Fruit fly (Drosophila melanogaster) whole organism: ENCODE measurements around the gene CG15930.

Source experiments
- CG8478 ChIP-seq: fragments of >200 bp; optimal IDR thresholded peaks from 2 replicates; lab custom pipeline; 2018; ENCODE audit warnings: inconsistent platforms
- Dll ChIP-seq: fragments of >200 bp; optimal IDR thresholded peaks from 2 replicates; lab custom pipeline; 2017
- EcR ChIP-seq, 2 experiments: fragments of >200 bp; optimal IDR thresholded peaks; 2 replicates each; lab custom pipeline; 2017; ENCODE audit warnings: missing biosample characterization in 2 of 2, missing genetic modification characterization in 2 of 2, missing genetic modification reagents in 2 of 2
- pan ChIP-seq: fragments of >200 bp; optimal IDR thresholded peaks from 2 replicates; lab custom pipeline; 2017
- psq ChIP-seq: fragments of >200 bp; optimal IDR thresholded peaks from 2 replicates; lab custom pipeline; 2017
- usp ChIP-seq: fragments of >200 bp; optimal IDR thresholded peaks from 2 replicates; lab custom pipeline; 2017; ENCODE audit warnings: missing biosample characterization, missing genetic modification characterization, mixed read lengths

The CG15930 gene

DNA sequence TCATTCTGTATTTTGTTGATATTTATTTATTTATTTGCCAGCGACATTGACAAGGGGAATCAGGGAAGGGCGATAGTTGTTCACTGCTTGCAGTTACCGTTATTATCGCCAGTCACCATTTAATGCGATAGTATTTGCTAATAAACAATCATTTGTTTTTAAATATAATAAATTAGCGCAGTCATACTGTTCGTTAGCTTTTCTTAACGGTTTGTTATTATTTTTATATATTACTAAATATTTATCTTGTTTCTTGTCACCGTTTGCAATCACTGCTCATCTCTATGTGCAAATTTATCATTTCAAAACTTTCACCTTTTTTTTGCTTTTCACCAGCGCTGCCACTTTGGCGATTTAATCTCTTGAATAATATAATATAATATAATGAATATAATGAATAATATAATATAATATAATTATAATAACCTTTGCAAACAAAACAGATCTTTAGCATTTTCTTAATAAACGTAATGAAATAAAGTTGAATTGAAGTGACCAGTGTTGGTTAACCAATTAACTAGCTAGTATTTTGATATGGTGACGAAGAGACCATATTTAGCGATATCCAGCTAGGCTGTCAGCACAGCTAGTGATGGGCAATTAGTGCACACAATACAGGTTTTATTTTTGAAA lies 12.3 kb upstream of the CG15930 start, which contains the start of the genes CG3309 and XRCC1:
TSS of gene CG3309 (minus strand) at position 82 of the 633 bp plus-strand sequence.
TSS of gene XRCC1 (plus strand) at position 611 of the 633 bp plus-strand sequence.
- TF ChIP-seq Dll (lab: Kevin White, UChicago), result no peak
- no peak for TF ChIP-seq usp (GFP tag; lab: Kevin White, UChicago)
- no peak for TF ChIP-seq EcR (GFP tag; optimal IDR thresholded peaks at IDR 0.05; lab: Kevin White, UChicago)
- no peak for TF ChIP-seq psq (lab: Kevin White, UChicago)
- TF ChIP-seq pan (lab: Kevin White, UChicago), result no peak
- TF ChIP-seq CG8478 (lab: Kevin White, UChicago), result no peak

DNA sequence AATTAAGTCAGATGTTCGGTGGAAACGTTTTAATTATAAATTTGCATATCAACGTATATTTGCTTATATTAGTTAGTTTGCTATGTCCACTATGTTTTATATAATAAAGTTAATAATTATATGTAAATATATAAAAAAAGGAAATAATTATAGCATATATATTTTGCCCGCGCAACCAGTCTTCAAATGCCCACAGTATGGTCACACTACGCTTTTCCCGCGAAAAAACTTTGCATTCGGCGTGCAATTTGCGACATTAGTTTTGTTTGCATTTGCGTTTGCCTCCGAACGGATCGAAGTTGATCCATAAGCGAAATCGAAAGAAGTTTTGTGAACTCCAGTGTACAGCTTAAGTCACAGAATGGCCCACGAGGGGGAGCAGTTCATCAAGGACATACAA lies 6.5 kb upstream of the CG15930 start, which contains the start of gene Mcm3:
TSS of gene Mcm3 (plus strand) at position 220 of the 400 bp plus-strand sequence.
- TF ChIP-seq Dll (lab: Kevin White, UChicago), result no peak
- no peak for TF ChIP-seq pan (lab: Kevin White, UChicago)

DNA sequence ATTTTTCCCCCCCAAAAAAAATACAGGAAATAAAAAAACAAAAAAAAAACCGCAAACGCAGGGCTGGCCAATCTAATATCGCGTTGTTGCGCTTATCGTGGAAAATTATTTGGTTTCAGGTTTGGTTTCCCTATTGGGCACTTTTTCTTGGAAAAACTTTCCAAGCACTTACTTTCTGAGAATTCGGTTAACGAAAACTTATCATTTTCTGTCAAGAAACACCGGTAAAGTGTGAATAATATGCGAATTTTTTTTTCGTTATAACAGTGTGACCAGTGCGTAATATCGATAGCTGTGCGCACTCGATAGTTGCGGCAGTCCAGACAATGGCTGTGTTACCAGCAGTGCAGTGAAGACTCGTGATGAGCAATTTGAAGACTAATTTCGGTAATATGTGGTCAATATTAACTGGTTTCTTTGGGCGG lies 5.4 kb upstream of the CG15930 start, which contains the start of gene Rnp4F:
TSS of gene Rnp4F (minus strand) at position 238 of the 425 bp plus-strand sequence.
- TF ChIP-seq EcR (GFP tag; optimal IDR thresholded peaks at IDR 0.05; lab: Kevin White, UChicago) (no peak), pan (lab: Kevin White, UChicago) (no peak), usp (GFP tag; lab: Kevin White, UChicago) (no peak), psq (lab: Kevin White, UChicago) (no peak), CG8478 (lab: Kevin White, UChicago) (no peak), Dll (lab: Kevin White, UChicago) (no peak)

DNA sequence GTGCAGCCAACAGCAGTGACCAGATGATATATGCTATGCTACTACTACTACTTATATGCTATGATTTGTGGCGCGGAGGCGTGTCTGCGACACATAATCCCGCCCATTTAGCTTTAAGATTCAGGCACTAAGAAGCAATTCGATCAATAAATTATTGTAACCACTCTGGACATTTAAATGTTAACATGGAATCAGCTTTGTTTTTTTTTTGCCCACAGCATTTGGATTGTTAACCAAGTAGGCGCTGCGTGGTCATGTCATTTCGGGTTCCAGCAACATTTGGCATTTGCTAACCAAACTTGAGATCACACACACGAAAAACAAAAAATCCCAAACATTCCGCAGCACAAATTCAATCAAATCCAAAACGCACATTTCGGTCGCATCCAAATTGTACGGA lies 4.1 kb downstream of the CG15930 start, which contains the start of gene CG4198:
TSS of gene CG4198 (plus strand) at position 301 of the 400 bp plus-strand sequence.
- TF ChIP-seq usp (GFP tag; lab: Kevin White, UChicago), result no peak
- no peak for TF ChIP-seq pan (lab: Kevin White, UChicago)
- no peak for TF ChIP-seq psq (lab: Kevin White, UChicago)
- no peak for TF ChIP-seq CG8478 (lab: Kevin White, UChicago)
- no peak for TF ChIP-seq EcR (GFP tag; optimal IDR thresholded peaks at IDR 0.05; lab: Kevin White, UChicago)

DNA sequence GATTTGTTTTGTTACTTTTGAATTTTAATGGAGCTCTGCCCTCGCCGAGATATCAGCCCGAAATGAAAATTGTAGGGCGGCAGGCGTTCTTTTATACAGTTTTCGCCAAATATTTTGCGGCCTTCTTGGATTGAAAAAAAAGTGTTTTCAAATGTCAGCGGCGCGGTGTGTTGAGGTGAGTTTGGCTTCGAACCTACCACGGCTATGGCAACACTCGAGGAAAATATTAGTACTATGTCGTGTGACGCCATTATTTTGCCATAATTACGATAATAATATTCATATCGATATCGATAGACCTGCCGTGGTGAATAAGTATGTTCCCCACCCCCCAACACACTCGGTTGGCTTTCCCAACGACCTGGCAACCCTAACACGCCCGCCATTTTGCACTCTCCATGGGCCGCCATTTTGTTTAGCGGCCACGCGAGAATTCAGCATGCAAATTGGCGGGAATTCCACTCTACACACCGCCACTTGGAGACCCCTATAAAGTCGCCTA lies 5.2 kb downstream of the CG15930 start, which contains the start of the genes TrxT and dhd:
TSS of gene TrxT (minus strand) at position 51 of the 502 bp plus-strand sequence.
TSS of gene dhd (plus strand) at position 334 of the 502 bp plus-strand sequence.
- TF ChIP-seq Dll (lab: Kevin White, UChicago) (no peak), usp (GFP tag; lab: Kevin White, UChicago) (no peak), pan (lab: Kevin White, UChicago) (no peak), psq (lab: Kevin White, UChicago) (no peak), CG8478 (lab: Kevin White, UChicago) (no peak), EcR (GFP tag; optimal IDR thresholded peaks at IDR 0.05; lab: Kevin White, UChicago) (no peak)

DNA sequence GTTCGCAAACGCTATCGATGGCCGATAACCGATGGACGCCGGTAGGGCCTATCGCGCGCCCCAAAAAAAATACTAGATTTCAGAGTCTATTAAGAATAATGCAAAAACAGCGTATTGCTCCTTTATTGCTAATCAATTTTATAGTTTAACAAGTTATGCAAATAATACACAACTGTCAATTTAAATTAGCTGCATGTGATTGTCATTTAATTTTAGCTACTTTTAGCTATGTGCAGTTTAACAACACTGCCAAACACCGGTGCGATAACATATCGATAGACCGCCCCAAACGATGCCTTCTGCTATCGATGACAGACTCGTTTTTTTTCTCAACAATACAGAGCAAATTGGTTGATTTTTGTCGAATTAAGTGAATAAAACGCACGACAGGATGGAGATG lies 8.1 kb downstream of the CG15930 start, which contains the start of the genes Cdk7 and snf:
TSS of gene Cdk7 (minus strand) at position 21 of the 400 bp plus-strand sequence.
TSS of gene snf (plus strand) at position 280 of the 400 bp plus-strand sequence.
- TF ChIP-seq psq (lab: Kevin White, UChicago) (no peak), pan (lab: Kevin White, UChicago) (no peak), EcR (GFP tag; optimal IDR thresholded peaks at IDR 0.05; lab: Kevin White, UChicago) (no peak), usp (GFP tag; lab: Kevin White, UChicago) (no peak), Dll (lab: Kevin White, UChicago) (no peak), CG8478 (lab: Kevin White, UChicago) (no peak)

DNA sequence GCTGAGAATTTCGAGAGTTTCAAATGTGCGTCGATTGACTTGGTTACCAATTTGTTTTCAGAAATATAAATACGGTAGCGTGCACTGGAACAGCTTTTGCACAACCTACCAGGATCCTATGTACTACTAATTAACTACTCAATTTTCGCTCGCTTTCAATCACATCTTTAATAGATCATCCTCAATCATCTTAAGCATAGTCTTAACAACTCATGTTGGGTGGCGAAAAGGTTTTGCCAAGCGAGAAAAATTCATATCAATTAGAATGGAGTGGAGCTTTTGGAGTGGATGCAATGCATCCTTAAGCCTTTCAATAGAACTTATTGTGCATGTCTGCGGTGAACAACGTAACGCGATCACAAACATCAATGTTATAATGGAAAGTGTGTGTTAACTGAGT lies 9.8 kb downstream of the CG15930 start, which contains the start of gene CG17764:
TSS of gene CG17764 (minus strand) at position 101 of the 400 bp plus-strand sequence.
- TF ChIP-seq pan (lab: Kevin White, UChicago), result no peak
- no peak for TF ChIP-seq usp (GFP tag; lab: Kevin White, UChicago)
- no peak for TF ChIP-seq CG8478 (lab: Kevin White, UChicago)
- TF ChIP-seq EcR (GFP tag; optimal IDR thresholded peaks at IDR 0.05; lab: Kevin White, UChicago), result no peak
- TF ChIP-seq Dll (lab: Kevin White, UChicago), result no peak
- no peak for TF ChIP-seq psq (lab: Kevin White, UChicago)

DNA sequence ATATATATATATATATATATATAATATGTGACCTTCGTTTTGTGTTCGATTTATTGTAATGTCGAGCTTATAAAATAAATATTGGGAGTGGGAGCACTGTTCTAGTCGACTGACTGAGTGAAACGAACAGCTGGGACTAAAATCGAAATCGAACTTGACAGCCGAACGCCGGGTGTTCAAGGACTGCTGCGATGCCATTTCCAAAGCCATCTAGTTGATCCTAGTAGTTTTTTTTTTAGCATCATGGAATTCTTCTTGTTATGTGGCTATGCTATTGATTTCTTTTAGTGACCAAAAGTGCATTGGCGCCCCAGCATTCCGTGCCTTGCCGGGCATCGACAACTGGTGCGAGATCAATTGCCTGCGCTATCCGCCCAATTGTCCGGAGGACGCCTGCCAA lies 11.5 kb downstream of the CG15930 start, which contains the start of gene CG3323:
TSS of gene CG3323 (minus strand) at position 101 of the 400 bp plus-strand sequence.
- TF ChIP-seq pan (lab: Kevin White, UChicago) (no peak), Dll (lab: Kevin White, UChicago) (no peak), CG8478 (lab: Kevin White, UChicago) (no peak), usp (GFP tag; lab: Kevin White, UChicago) (no peak), EcR (GFP tag; optimal IDR thresholded peaks at IDR 0.05; lab: Kevin White, UChicago) (no peak), psq (lab: Kevin White, UChicago) (no peak)

DNA sequence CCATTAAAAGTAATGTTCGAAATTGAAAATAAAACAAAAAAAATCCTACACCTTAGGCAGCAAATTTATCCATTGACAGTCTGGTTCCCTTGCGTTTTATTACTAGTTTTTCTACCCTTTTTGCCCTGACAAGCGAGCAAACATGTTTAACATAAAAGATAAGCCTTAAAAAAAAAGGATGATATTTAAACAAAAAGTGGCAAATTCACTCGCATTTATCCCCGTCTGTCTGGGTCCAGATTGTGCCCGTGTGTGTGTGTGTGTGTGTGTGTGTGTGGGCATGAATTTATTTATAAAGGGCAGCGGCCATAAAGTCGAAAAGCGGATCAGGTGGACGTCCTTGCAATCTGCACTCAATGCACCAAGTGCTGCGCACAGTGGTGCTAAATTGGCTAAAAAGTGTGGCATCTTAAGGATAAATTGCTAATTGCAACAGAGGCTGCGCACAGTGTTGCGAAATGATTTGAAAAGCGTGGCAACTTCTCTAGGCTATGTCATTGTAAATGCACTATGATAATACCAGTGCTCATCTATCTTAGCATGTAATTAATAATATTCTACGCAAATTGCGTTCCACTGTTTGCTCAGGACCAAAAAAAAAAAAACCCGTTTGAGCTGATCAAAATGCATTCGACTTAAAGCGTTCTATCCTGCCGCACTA lies 16.3 kb downstream of the CG15930 start:
- TF ChIP-seq pan (lab: Kevin White, UChicago), result no peak
- no peak for TF ChIP-seq Dll (lab: Kevin White, UChicago)
- TF ChIP-seq usp (GFP tag; lab: Kevin White, UChicago), result no peak
- TF ChIP-seq psq (lab: Kevin White, UChicago), result no peak
- no peak for TF ChIP-seq EcR (GFP tag; optimal IDR thresholded peaks at IDR 0.05; lab: Kevin White, UChicago)
- TF ChIP-seq CG8478 (lab: Kevin White, UChicago), result no peak

DNA sequence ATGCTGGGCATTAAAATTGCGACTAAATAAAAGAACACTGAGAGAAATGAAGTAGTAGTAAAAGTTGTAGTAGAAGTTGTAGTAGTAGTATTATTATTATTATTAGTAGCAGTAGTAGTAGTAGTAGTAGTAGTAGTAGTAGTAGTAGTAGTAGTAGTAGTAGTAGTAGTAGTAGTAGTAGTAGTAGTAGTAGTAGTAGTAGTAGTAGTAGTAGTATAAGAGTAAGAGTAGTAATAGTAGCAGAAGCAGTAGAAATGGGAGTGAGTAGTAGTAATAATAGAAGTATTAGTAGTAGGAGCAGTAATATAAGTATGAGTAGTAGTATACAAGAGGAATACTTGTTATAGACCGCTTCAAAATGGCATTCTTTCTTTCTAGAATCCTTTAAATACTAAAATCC lies 17.1 kb downstream of the CG15930 start:
- TF ChIP-seq CG8478 (lab: Kevin White, UChicago), result no peak
- TF ChIP-seq EcR (GFP tag; optimal IDR thresholded peaks at IDR 0.05; lab: Kevin White, UChicago), result no peak
- TF ChIP-seq usp (GFP tag; lab: Kevin White, UChicago), result no peak
- no peak for TF ChIP-seq pan (lab: Kevin White, UChicago)
- no peak for TF ChIP-seq psq (lab: Kevin White, UChicago)
- no peak for TF ChIP-seq Dll (lab: Kevin White, UChicago)
